Worm (Caenorhabditis elegans): ENCODE results near the gene vha-6.

DNA sequence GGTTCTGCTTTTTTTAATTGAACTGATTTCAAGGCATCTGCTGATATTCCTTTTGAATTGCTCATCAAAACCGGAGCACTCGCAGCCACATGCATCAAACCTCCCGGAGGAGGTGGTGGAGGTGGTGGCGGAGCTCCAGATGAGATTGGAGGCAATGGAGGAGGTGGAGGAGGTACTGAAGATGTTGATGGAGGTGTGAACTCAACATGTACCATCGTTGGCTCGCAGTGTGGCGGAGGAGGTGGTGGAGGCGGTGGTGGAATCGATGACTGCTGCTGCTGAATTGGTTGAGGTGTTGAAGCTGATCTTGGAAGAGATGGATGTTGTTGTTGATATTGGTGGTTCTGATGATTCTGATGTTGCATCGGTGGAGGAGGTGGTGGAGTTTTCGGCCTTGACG lies 51.3 kb downstream of the vha-6 start:
- no peak for TF ChIP-seq zfp-2 (tag; optimal IDR thresholded peaks at IDR 0.05)
- TF ChIP-seq aly-2 (tag; optimal IDR thresholded peaks at IDR 0.05): no peak
- TF ChIP-seq cey-2 (tag; optimal IDR thresholded peaks at IDR 0.05; ENCODE audit: borderline replicate concordance, insufficient read depth): no peak
- no peak for TF ChIP-seq nhr-28 (tag; optimal IDR thresholded peaks at IDR 0.05)
- TF ChIP-seq lin-39 (tag; optimal IDR thresholded peaks at IDR 0.05): no peak
- TF ChIP-seq fkh-10 (GFP tag; optimal IDR thresholded peaks at IDR 0.05): no peak
- no peak for TF ChIP-seq dve-1 (tag; optimal IDR thresholded peaks at IDR 0.05; ENCODE audit: insufficient read depth)
- no peak for TF ChIP-seq tag-97 (GFP tag; IDR thresholded peaks at IDR 0.05)

Measured in whole organism, L4 larva.